Fruit fly (Drosophila melanogaster): ENCODE measurements around the gene Lectin-galC1.
A peak's percentile ranks its signal among the peaks of the same experiment; 100 is the strongest.

Gene Lectin-galC1

DNA sequence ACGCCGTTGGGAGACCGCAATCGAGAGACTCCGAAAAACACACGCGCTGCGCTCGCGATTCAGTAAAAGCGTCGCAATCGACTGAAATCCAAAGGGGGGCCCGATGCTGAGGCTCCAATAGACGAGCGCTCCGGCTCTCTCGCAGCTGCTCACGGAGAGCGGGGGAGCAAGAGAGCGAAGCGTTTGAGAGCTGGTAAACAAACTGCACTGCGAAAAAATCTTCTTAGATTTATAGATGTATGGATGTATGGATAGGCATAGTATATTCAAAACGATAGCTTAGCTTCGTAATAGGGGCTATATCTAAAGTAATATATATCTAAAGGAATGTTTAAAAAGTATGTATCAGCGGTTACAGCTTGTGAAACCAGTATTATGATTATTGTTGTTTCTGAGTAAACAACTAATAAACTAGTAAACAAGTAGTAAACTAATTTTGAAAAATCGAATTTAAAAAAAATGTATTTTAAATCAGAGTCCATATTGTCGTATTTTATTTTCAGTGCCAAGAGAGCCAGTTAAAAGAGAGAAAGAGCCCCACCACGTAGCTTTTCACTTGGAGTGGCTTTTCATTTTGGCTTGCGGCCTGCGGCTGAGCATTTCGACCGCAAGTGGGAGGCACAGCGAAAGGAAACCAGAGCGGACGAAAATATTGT lies 6.3 kb downstream of the Lectin-galC1 start, which contains the start of the genes Alp12 and CG13085 (continued):
- no peak for TF ChIP-seq D (optimal IDR thresholded peaks at IDR 0.05)
- TF ChIP-seq D (GFP tag; optimal IDR thresholded peaks at IDR 0.05) = peak; percentile 98
- TF ChIP-seq NFAT (GFP tag; IDR thresholded peaks at IDR 0.05) = peak; percentile 92
- TF ChIP-seq CG6689 (GFP tag; IDR thresholded peaks at IDR 0.05) = peak; percentile 98
- peak; percentile 90 for TF ChIP-seq CG17186 (GFP tag; optimal IDR thresholded peaks at IDR 0.05)
- peak; percentile 99 for TF ChIP-seq CoRest (tag; optimal IDR thresholded peaks at IDR 0.05)
- TF ChIP-seq CG17568 (GFP tag; optimal IDR thresholded peaks at IDR 0.05) = peak; percentile 97
- 0 out of 3 replicates have a peak, but pooled peaks have one; percentile 86 for TF ChIP-seq CG2199 (GFP tag; IDR thresholded peaks at IDR 0.05)
- TF ChIP-seq Sox102F (GFP tag; optimal IDR thresholded peaks at IDR 0.05) = peak; percentile 97
- TF ChIP-seq Deaf1 (tag; optimal IDR thresholded peaks at IDR 0.05) = peak; percentile 89
- TF ChIP-seq lilli (GFP tag; optimal IDR thresholded peaks at IDR 0.05) = peak; percentile 97
- TF ChIP-seq CG7745 (tag; optimal IDR thresholded peaks at IDR 0.05) = peak; percentile 59
- TF ChIP-seq dimm (GFP tag; IDR thresholded peaks at IDR 0.05) = peak; percentile 87
- TF ChIP-seq repo (GFP tag; optimal IDR thresholded peaks at IDR 0.05) = peak; percentile 85
- peak; percentile 97 for TF ChIP-seq kni (GFP tag; optimal IDR thresholded peaks at IDR 0.05)
- TF ChIP-seq CG4282 (GFP tag; optimal IDR thresholded peaks at IDR 0.05) = peak; percentile 70
- peak; percentile 92 for TF ChIP-seq shn (GFP tag; optimal IDR thresholded peaks at IDR 0.05)
- peak; percentile 93 for TF ChIP-seq HLH3B (GFP tag; IDR thresholded peaks at IDR 0.05)
- peak; percentile 75; the same call in 1 of the 2 replicates for TF ChIP-seq Dip2 (GFP tag; IDR thresholded peaks at IDR 0.05)
- TF ChIP-seq B-H1 (GFP tag; IDR thresholded peaks at IDR 0.05) = peak; percentile 91
- peak; percentile 86 for TF ChIP-seq bowl (GFP tag; IDR thresholded peaks at IDR 0.05)
- TF ChIP-seq Xrp1 (GFP tag; IDR thresholded peaks at IDR 0.05) = peak; percentile 97
- peak; percentile 99 for TF ChIP-seq Fer1 (GFP tag; optimal IDR thresholded peaks at IDR 0.05)
- TF ChIP-seq CG12391 (tag; optimal IDR thresholded peaks at IDR 0.05) = peak; percentile 99
- TF ChIP-seq Ssrp (tag; optimal IDR thresholded peaks at IDR 0.05) = peak; percentile 98
- TF ChIP-seq kah (GFP tag; optimal IDR thresholded peaks at IDR 0.05) = peak; percentile 93
- no peak; the same call in 3 of the 4 replicates for TF ChIP-seq Dll (GFP tag; IDR thresholded peaks at IDR 0.05; ENCODE audit: partially characterized antibody)
- peak; percentile 98 for TF ChIP-seq Dek (tag; optimal IDR thresholded peaks at IDR 0.05)
- peak; percentile 94 for TF ChIP-seq mirr (GFP tag; optimal IDR thresholded peaks at IDR 0.05)
- peak; percentile 83 for TF ChIP-seq TFAM (GFP tag; optimal IDR thresholded peaks at IDR 0.05)
- peak; percentile 75 for TF ChIP-seq CG10565 (GFP tag; optimal IDR thresholded peaks at IDR 0.05)
- TF ChIP-seq sob (GFP tag; IDR thresholded peaks at IDR 0.05) = peak; percentile 97
- TF ChIP-seq CG32772 (GFP tag; IDR thresholded peaks at IDR 0.05) = peak; percentile 95
- TF ChIP-seq zfh2 (GFP tag; optimal IDR thresholded peaks at IDR 0.05) = peak; percentile 90
- TF ChIP-seq az2 (GFP tag; optimal IDR thresholded peaks at IDR 0.05) = peak; percentile 98
- TF ChIP-seq HLHmδ (GFP tag; optimal IDR thresholded peaks at IDR 0.05) = peak; percentile 66
- peak; percentile 90 for TF ChIP-seq Atf3 (GFP tag; optimal IDR thresholded peaks at IDR 0.05)
- TF ChIP-seq vvl (GFP tag; IDR thresholded peaks at IDR 0.05) = peak; percentile 97
- peak; percentile 96 for TF ChIP-seq stc (GFP tag; IDR thresholded peaks at IDR 0.05)
- peak; percentile 90 for TF ChIP-seq gt (GFP tag; IDR thresholded peaks at IDR 0.05)
- TF ChIP-seq amos (GFP tag; IDR thresholded peaks at IDR 0.05; ENCODE audit: partially characterized antibody) = no peak; the same call in 1 of the 2 replicates
- TF ChIP-seq D19B (GFP tag; optimal IDR thresholded peaks at IDR 0.05) = peak; percentile 93
- peak; percentile 94 for TF ChIP-seq dmrt11E (tag; optimal IDR thresholded peaks at IDR 0.05)
- TF ChIP-seq CG10462 (GFP tag; optimal IDR thresholded peaks at IDR 0.05) = peak; percentile 96
- TF ChIP-seq chinmo (GFP tag; IDR thresholded peaks at IDR 0.05; ENCODE audit: partially characterized antibody) = peak; percentile 74; the same call in 1 of the 4 replicates
- no peak for TF ChIP-seq eve (GFP tag; optimal IDR thresholded peaks at IDR 0.05)
- peak; percentile 94 for TF ChIP-seq CG5180 (GFP tag; optimal IDR thresholded peaks at IDR 0.05)
- TF ChIP-seq tup (GFP tag; optimal IDR thresholded peaks at IDR 0.05) = peak; percentile 83
- TF ChIP-seq Ada2b (GFP tag; IDR thresholded peaks at IDR 0.05) = peak; percentile 95
- peak; percentile 95 for TF ChIP-seq CG14014 (GFP tag; IDR thresholded peaks at IDR 0.05)

Measured in whole organism, embryonic.